Worm (Caenorhabditis elegans): Measurements from ENCODE around the gene M01H9.5.

Gene M01H9.5

ce11 chrIV:4505078-4505477 lies 39.8 kb downstream of the M01H9.5 start (continued):
- TF ChIP-seq sptf-1 (tag; optimal IDR thresholded peaks at IDR 0.05) (no peak), ets-5 (GFP tag; IDR thresholded peaks at IDR 0.05) (no peak), ceh-63 (GFP tag; optimal IDR thresholded peaks at IDR 0.05) (no peak), unc-130 (tag; optimal IDR thresholded peaks at IDR 0.05) (no peak), efl-3 (GFP tag; optimal IDR thresholded peaks at IDR 0.05) (no peak), fos-1 (tag; optimal IDR thresholded peaks at IDR 0.05) (no peak), skn-1 (tag; optimal IDR thresholded peaks at IDR 0.05) (no peak), nhr-20 (tag; optimal IDR thresholded peaks at IDR 0.05) (no peak), hpl-2 (GFP tag; optimal IDR thresholded peaks at IDR 0.05) (no peak), hlh-17 (GFP tag; optimal IDR thresholded peaks at IDR 0.05; ENCODE audit: borderline replicate concordance) (no peak), nhr-237 (tag; optimal IDR thresholded peaks at IDR 0.05) (no peak), zip-4 (GFP tag; optimal IDR thresholded peaks at IDR 0.05) (no peak), ceh-90 (tag; optimal IDR thresholded peaks at IDR 0.05) (no peak)

DNA sequence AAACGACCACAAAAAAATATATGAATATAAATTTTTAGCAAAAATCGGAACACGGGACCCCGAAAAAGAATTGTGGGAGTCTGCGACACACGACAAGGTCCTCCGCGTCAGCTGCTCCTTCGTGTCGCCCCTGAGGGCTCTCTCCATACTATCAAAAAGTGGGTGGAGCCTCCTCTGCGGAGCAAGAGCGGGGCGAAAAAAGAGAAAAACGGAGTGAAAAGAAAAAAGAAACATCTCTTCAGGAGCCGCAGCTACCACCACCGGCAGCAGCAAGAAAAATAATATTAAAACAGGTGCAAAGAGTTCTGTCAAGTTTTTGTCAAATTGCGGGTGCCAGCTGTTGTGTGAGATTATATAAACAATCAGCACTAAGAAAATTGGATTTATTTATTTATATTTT lies 41.4 kb downstream of the M01H9.5 start, which contains the start of gene gbb-2:
Gene gbb-2 (minus strand): TSS at position 112 of the 400 bp plus-strand sequence.
- TF ChIP-seq lin-15B (tag; optimal IDR thresholded peaks at IDR 0.05) (no peak), ceh-82 (tag; optimal IDR thresholded peaks at IDR 0.05) (no peak), ztf-4 (tag; optimal IDR thresholded peaks at IDR 0.05) (no peak), nhr-19 (GFP tag; conservative IDR thresholded peaks at IDR 0.05) (peak; percentile 40), efl-1 (optimal IDR thresholded peaks at IDR 0.05) (peak in 1 of 2 experiments; percentile 5), efl-1 (GFP tag; optimal IDR thresholded peaks at IDR 0.05 in 1 of 2) (no peak), nhr-47 (tag; optimal IDR thresholded peaks at IDR 0.05) (no peak), ama-1 (optimal IDR thresholded peaks at IDR 0.05) (no peak), nhr-12 (tag; optimal IDR thresholded peaks at IDR 0.05) (no peak), aha-1 (tag; optimal IDR thresholded peaks at IDR 0.05) (no peak), unc-62 (GFP tag; optimal IDR thresholded peaks at IDR 0.05) (no peak), egl-27 (tag; optimal IDR thresholded peaks at IDR 0.05) (no peak), tbx-2 (tag; optimal IDR thresholded peaks at IDR 0.05) (no peak), sptf-1 (tag; optimal IDR thresholded peaks at IDR 0.05) (no peak), ces-1 (GFP tag; optimal IDR thresholded peaks at IDR 0.05) (no peak), nhr-71 (tag; optimal IDR thresholded peaks at IDR 0.05) (peak; percentile 67), nhr-20 (tag; optimal IDR thresholded peaks at IDR 0.05) (no peak), nhr-28 (tag; optimal IDR thresholded peaks at IDR 0.05) (no peak), rnt-1 (tag; optimal IDR thresholded peaks at IDR 0.05) (peak; percentile 54), F16B12.6 (tag; optimal IDR thresholded peaks at IDR 0.05) (no peak), egl-13 (tag; optimal IDR thresholded peaks at IDR 0.05) (no peak), unc-98 (GFP tag; IDR thresholded peaks at IDR 0.05) (no peak), lir-3 (tag; optimal IDR thresholded peaks at IDR 0.05; ENCODE audit: poor library complexity) (no peak), ceh-63 (GFP tag; optimal IDR thresholded peaks at IDR 0.05) (no peak), lsy-2 (tag; optimal IDR thresholded peaks at IDR 0.05) (peak in 1 of 2 experiments; percentile 17), mep-1 (tag; optimal IDR thresholded peaks at IDR 0.05) (peak; percentile 6), fkh-10 (GFP tag; optimal IDR thresholded peaks at IDR 0.05) (no peak), unc-86 (tag; optimal IDR thresholded peaks at IDR 0.05) (no peak), lin-14 (GFP tag; optimal IDR thresholded peaks at IDR 0.05) (peak; percentile 79), lin-35 (GFP tag; optimal IDR thresholded peaks at IDR 0.05) (no peak), snu-23 (GFP tag; optimal IDR thresholded peaks at IDR 0.05) (peak; percentile 14)

ce11 chrIV:4511259-4511890 lies 46.1 kb downstream of the M01H9.5 start, which contains the start of the genes rfth-1 and ZK180.8:
Gene rfth-1, minus strand, starts transcription at chrIV:4511309.
Gene ZK180.8, minus strand, starts transcription at chrIV:4511724.
- no peak for TF ChIP-seq efl-1 (optimal IDR thresholded peaks at IDR 0.05)
- TF ChIP-seq efl-1 (GFP tag; optimal IDR thresholded peaks at IDR 0.05 in 1 of 2), result peak in 1 of 2 experiments; percentile 53
- TF ChIP-seq ceh-90 (tag; optimal IDR thresholded peaks at IDR 0.05), result no peak
- peak in 1 of 2 experiments; percentile 46 for TF ChIP-seq lin-35 (GFP tag; optimal IDR thresholded peaks at IDR 0.05)
- TF ChIP-seq ces-1 (GFP tag; optimal IDR thresholded peaks at IDR 0.05), result no peak
- no peak for TF ChIP-seq nhr-77 (tag; optimal IDR thresholded peaks at IDR 0.05)
- peak; percentile 14 for TF ChIP-seq elt-2 (tag; optimal IDR thresholded peaks at IDR 0.05)

Data from whole organism, L1 larva.